Worm (Caenorhabditis elegans) whole organism, young adult: ENCODE results near the gene C50E3.11.

Source experiments
- B0019.2 ChIP-seq: fragments of 200-800 bp; sonication (Bioruptor generic); conservative IDR thresholded peaks from 2 replicates; pipeline ENCODE4 v1.3.6; 2022; ENCODE audit warnings: missing genetic modification reagents, missing genetic modification characterization, missing compliant biosample characterization
- C06A6.2 ChIP-seq: fragments of 200-800 bp; sonication (Bioruptor generic); conservative IDR thresholded peaks from 2 replicates; pipeline ENCODE4 v1.3.6; 2022; ENCODE audit warnings: missing genetic modification characterization, missing compliant biosample characterization
- F22D6.2 ChIP-seq: sonication (generic microtip); optimal IDR thresholded peaks from 2 replicates; lab custom pipeline; 2016; ENCODE audit warnings: mild to moderate bottlenecking, missing genetic modification characterization, missing compliant biosample characterization
- F33H1.4 ChIP-seq: fragments of 200-800 bp; sonication (Bioruptor generic); IDR thresholded peaks from 2 replicates; pipeline ENCODE4 v1.3.6; 2022; ENCODE audit warnings: missing genetic modification reagents, missing genetic modification characterization, missing compliant biosample characterization
- F55B11.4 ChIP-seq: sonication (generic microtip); optimal IDR thresholded peaks from 2 replicates; lab custom pipeline; 2016; ENCODE audit warnings: missing compliant biosample characterization, missing genetic modification characterization, borderline replicate concordance; ENCODE audit not compliant: insufficient read depth
- T07F8.4 ChIP-seq: sonication (generic microtip); optimal IDR thresholded peaks from 2 replicates; lab custom pipeline; 2016; ENCODE audit warnings: mild to moderate bottlenecking, missing genetic modification characterization, moderate library complexity, missing compliant biosample characterization
- Y53F4B.3 ChIP-seq: fragments of 200-800 bp; sonication (Bioruptor generic); IDR thresholded peaks from 2 replicates; pipeline ENCODE4 v1.3.6; 2022; ENCODE audit warnings: missing genetic modification reagents, missing genetic modification characterization, missing compliant biosample characterization
- Y79H2A.3 ChIP-seq: fragments of 200-800 bp; sonication (Bioruptor generic); conservative IDR thresholded peaks from 2 replicates; pipeline ENCODE4 v1.3.6; 2022; ENCODE audit warnings: missing genetic modification reagents, missing genetic modification characterization, missing compliant biosample characterization
- Y95B8A.8 ChIP-seq: fragments of 200-800 bp; sonication (Bioruptor generic); IDR thresholded peaks from 2 replicates; pipeline ENCODE4 v1.3.6; 2022; ENCODE audit warnings: missing genetic modification reagents, missing genetic modification characterization, missing compliant biosample characterization
- attf-3 ChIP-seq: fragments of 200-800 bp; sonication (Bioruptor generic); conservative IDR thresholded peaks from 2 replicates; pipeline ENCODE4 v1.3.6; 2022; ENCODE audit warnings: missing genetic modification reagents, missing genetic modification characterization, missing compliant biosample characterization
- attf-5 ChIP-seq: fragments of 200-800 bp; sonication (Bioruptor generic); optimal IDR thresholded peaks from 2 replicates; lab custom pipeline; 2018; ENCODE audit warnings: mild to moderate bottlenecking, missing genetic modification characterization, missing compliant biosample characterization
- cebp-1 ChIP-seq, 2 experiments: fragments of 200-800 bp in 1 of 2; sonication (Bioruptor generic) in 1 of 2; sonication (generic microtip) in 1 of 2; IDR thresholded peaks in 1 of 2; optimal IDR thresholded peaks in 1 of 2; 2 replicates each; pipeline versions ENCODE4 v1.3.6 to Lab custom; 2017 to 2022; ENCODE audit warnings: missing compliant biosample characterization in 2 of 2, missing genetic modification characterization in 2 of 2, mild to moderate bottlenecking in 1 of 2, missing genetic modification reagents in 1 of 2, moderate library complexity in 1 of 2
- ceh-27 ChIP-seq: fragments of 200-800 bp; sonication (Bioruptor generic); optimal IDR thresholded peaks from 2 replicates; lab custom pipeline; 2018; ENCODE audit warnings: mild to moderate bottlenecking, missing genetic modification characterization, moderate library complexity, missing compliant biosample characterization
- ceh-91 ChIP-seq: fragments of 200-800 bp; sonication (Bioruptor generic); IDR thresholded peaks from 2 replicates; pipeline ENCODE4 v1.3.6; 2022; ENCODE audit warnings: missing genetic modification reagents, missing genetic modification characterization, missing compliant biosample characterization
- chd-7 ChIP-seq: sonication (generic microtip); optimal IDR thresholded peaks from 2 replicates; lab custom pipeline; 2016; ENCODE audit warnings: mild to moderate bottlenecking, missing genetic modification characterization, moderate library complexity, missing compliant biosample characterization
- dox-1 ChIP-seq: fragments of 200-800 bp; sonication (Bioruptor generic); IDR thresholded peaks from 2 replicates; pipeline ENCODE4 v1.3.6; 2022; ENCODE audit warnings: missing genetic modification reagents, missing genetic modification characterization, missing compliant biosample characterization
- ets-4 ChIP-seq: fragments of 200-800 bp; sonication (Bioruptor generic); optimal IDR thresholded peaks from 2 replicates; lab custom pipeline; 2018; ENCODE audit warnings: mild to moderate bottlenecking, missing genetic modification characterization, missing compliant biosample characterization
- hlh-12 ChIP-seq: sonication (generic microtip); optimal IDR thresholded peaks from 2 replicates; lab custom pipeline; 2016; ENCODE audit warnings: missing genetic modification characterization, missing compliant biosample characterization
- hlh-26 ChIP-seq: fragments of 200-800 bp; sonication (Bioruptor generic); conservative IDR thresholded peaks from 2 replicates; pipeline ENCODE4 v1.3.6; 2022; ENCODE audit warnings: missing genetic modification reagents, missing genetic modification characterization, missing compliant biosample characterization
- hrde-1 ChIP-seq: sonication (generic microtip); optimal IDR thresholded peaks from 2 replicates; lab custom pipeline; 2016; ENCODE audit warnings: missing genetic modification characterization, mild to moderate bottlenecking, missing compliant biosample characterization, moderate library complexity, missing genotype, missing genetic modification reagents, borderline replicate concordance
- hsf-1 ChIP-seq: fragments of 200-800 bp; sonication (Bioruptor generic); IDR thresholded peaks from 2 replicates; pipeline ENCODE4 v1.3.6; 2022; ENCODE audit warnings: missing genetic modification reagents, missing genetic modification characterization, missing compliant biosample characterization
- let-607 ChIP-seq, 2 experiments: fragments of 200-800 bp in 1 of 2; sonication (Bioruptor generic) in 1 of 2; sonication (generic microtip) in 1 of 2; optimal IDR thresholded peaks; 2 replicates each; lab custom pipeline; 2016 to 2018; ENCODE audit warnings: mild to moderate bottlenecking in 2 of 2, missing compliant biosample characterization in 2 of 2, missing genetic modification characterization in 2 of 2, moderate library complexity in 2 of 2, missing genotype in 1 of 2
- lin-26 ChIP-seq: fragments of 200-800 bp; sonication (Bioruptor generic); IDR thresholded peaks from 2 replicates; pipeline ENCODE4 v1.3.6; 2022; ENCODE audit warnings: missing genetic modification reagents, missing genetic modification characterization, missing compliant biosample characterization
- lin-35 ChIP-seq, 3 experiments: fragments of 150-350 bp in 2 of 3; sonication (generic microtip) in 1 of 3; optimal IDR thresholded peaks; 2 replicates each; lab custom pipeline; 2014 to 2018; ENCODE audit warnings: missing biosample characterization in 3 of 3, missing genetic modification characterization in 3 of 3, missing genetic modification reagents in 3 of 3
- lin-40 ChIP-seq: sonication (generic microtip); optimal IDR thresholded peaks from 2 replicates; lab custom pipeline; 2016; ENCODE audit warnings: missing genetic modification characterization, mild to moderate bottlenecking, missing compliant biosample characterization, missing genotype, missing genetic modification reagents
- lin-54 ChIP-seq: fragments of 200-800 bp; sonication (Bioruptor generic); optimal IDR thresholded peaks from 2 replicates; lab custom pipeline; 2018; ENCODE audit warnings: mild to moderate bottlenecking, missing genetic modification characterization, missing compliant biosample characterization
- lsl-1 ChIP-seq: fragments of 200-800 bp; sonication (Bioruptor generic); optimal IDR thresholded peaks from 2 replicates; lab custom pipeline; 2018; ENCODE audit warnings: mild to moderate bottlenecking, missing genetic modification characterization, moderate library complexity, missing compliant biosample characterization
- madf-6 ChIP-seq: fragments of 200-800 bp; sonication (Bioruptor generic); IDR thresholded peaks from 2 replicates; pipeline ENCODE4 v1.3.6; 2022; ENCODE audit warnings: missing genetic modification reagents, missing genetic modification characterization, missing compliant biosample characterization
- mcd-1 ChIP-seq: fragments of 200-800 bp; sonication (Bioruptor generic); IDR thresholded peaks from 2 replicates; pipeline ENCODE4 v1.3.6; 2022; ENCODE audit warnings: missing genetic modification reagents, missing genetic modification characterization, missing compliant biosample characterization
- mel-28 ChIP-seq: sonication (generic microtip); optimal IDR thresholded peaks from 2 replicates; lab custom pipeline; 2016; ENCODE audit warnings: borderline replicate concordance, mild to moderate bottlenecking, missing genetic modification characterization, missing compliant biosample characterization
- nhr-27 ChIP-seq: fragments of 200-800 bp; sonication (Bioruptor generic); optimal IDR thresholded peaks from 2 replicates; lab custom pipeline; 2018; ENCODE audit warnings: mild to moderate bottlenecking, missing genetic modification characterization, moderate library complexity, missing compliant biosample characterization
- nhr-80 ChIP-seq: sonication (generic microtip); optimal IDR thresholded peaks from 2 replicates; lab custom pipeline; 2016; ENCODE audit warnings: missing genetic modification characterization, missing compliant biosample characterization
- nhr-90 ChIP-seq: sonication (generic microtip); optimal IDR thresholded peaks from 2 replicates; lab custom pipeline; 2016; ENCODE audit warnings: missing genotype, mild to moderate bottlenecking, missing genetic modification characterization, missing compliant biosample characterization
- pbrm-1 ChIP-seq: fragments of 200-800 bp; sonication (Bioruptor generic); IDR thresholded peaks from 2 replicates; pipeline ENCODE4 v1.3.6; 2022; ENCODE audit warnings: missing genetic modification reagents, missing genetic modification characterization, missing compliant biosample characterization
- pha-4 ChIP-seq: fragments of 150-350 bp; sonication (generic microtip); optimal IDR thresholded peaks from 2 replicates; lab custom pipeline; 2014; ENCODE audit warnings: missing biosample characterization, missing genetic modification reagents, missing genetic modification characterization
- rec-8 ChIP-seq, 2 experiments: sonication (generic microtip); optimal IDR thresholded peaks; 2 replicates each; lab custom pipeline; 2016; ENCODE audit warnings: mild to moderate bottlenecking in 2 of 2, missing genetic modification characterization in 2 of 2, missing genetic modification reagents in 2 of 2, missing genotype in 2 of 2, missing biosample characterization in 1 of 2, missing compliant biosample characterization in 1 of 2, moderate library complexity in 1 of 2
- snpc-1.1 ChIP-seq: sonication (generic microtip); optimal IDR thresholded peaks from 2 replicates; lab custom pipeline; 2017; ENCODE audit warnings: missing genetic modification characterization, mild to moderate bottlenecking, missing compliant biosample characterization, antibody characterized with exemption, moderate library complexity, missing genotype, missing genetic modification reagents; ENCODE audit not compliant: insufficient read depth
- snpc-4 ChIP-seq, 5 experiments: fragments of 150-350 bp in 1 of 5; sonication (generic microtip) in 4 of 5; optimal IDR thresholded peaks; 2 replicates each; lab custom pipeline; 2014 to 2018; ENCODE audit warnings: missing genetic modification characterization in 5 of 5, missing biosample characterization in 3 of 5, antibody characterized with exemption in 2 of 5, mild to moderate bottlenecking in 2 of 5, missing compliant biosample characterization in 2 of 5, missing genotype in 2 of 5, moderate library complexity in 2 of 5, missing genetic modification reagents in 1 of 5
- tbp1 ChIP-seq: fragments of 200-800 bp; sonication (Bioruptor generic); optimal IDR thresholded peaks from 2 replicates; lab custom pipeline; 2018; ENCODE audit warnings: mild to moderate bottlenecking, missing genetic modification characterization, missing compliant biosample characterization
- tbx-9 ChIP-seq: sonication (generic microtip); optimal IDR thresholded peaks from 2 replicates; lab custom pipeline; 2016; ENCODE audit warnings: borderline replicate concordance, missing genetic modification characterization, inconsistent platforms, missing compliant biosample characterization
- tlf-1 ChIP-seq: fragments of 200-800 bp; sonication (Bioruptor generic); optimal IDR thresholded peaks from 2 replicates; lab custom pipeline; 2018; ENCODE audit warnings: mild to moderate bottlenecking, missing genetic modification characterization, missing compliant biosample characterization
- unc-130 ChIP-seq: sonication (generic microtip); optimal IDR thresholded peaks from 2 replicates; lab custom pipeline; 2016; ENCODE audit warnings: missing genetic modification reagents, missing genetic modification characterization, missing compliant biosample characterization
- unc-62 ChIP-seq: fragments of 150-350 bp; optimal IDR thresholded peaks from 2 replicates; lab custom pipeline; 2014; ENCODE audit warnings: missing biosample characterization, missing genetic modification reagents, missing genetic modification characterization
- ztf-18 ChIP-seq: sonication (generic microtip); optimal IDR thresholded peaks from 2 replicates; lab custom pipeline; 2016; ENCODE audit warnings: missing genotype, mild to moderate bottlenecking, missing genetic modification characterization, missing compliant biosample characterization
- ztf-25 ChIP-seq: fragments of 200-800 bp; sonication (Bioruptor generic); IDR thresholded peaks from 2 replicates; pipeline ENCODE4 v1.3.6; 2022; ENCODE audit warnings: missing genetic modification reagents, missing genetic modification characterization, missing compliant biosample characterization
- ztf-3 ChIP-seq: fragments of 200-800 bp; sonication (Bioruptor generic); optimal IDR thresholded peaks from 2 replicates; lab custom pipeline; 2018; ENCODE audit warnings: mild to moderate bottlenecking, missing genetic modification characterization, missing compliant biosample characterization

The C50E3.11 gene

ce11 chrV:7575563-7575962, 27.7 kb downstream of the C50E3.11 start, which contains the start of the genes snu-66 and ints-9:
Gene snu-66, minus strand, starts transcription at chrV:7575670.
Gene ints-9, plus strand, starts transcription at chrV:7575802.
- TF ChIP-seq nhr-80 (tag; lab: Kevin White, UChicago), result peak; percentile 1
- no peak for TF ChIP-seq tbx-9 (tag; lab: Kevin White, UChicago)
- TF ChIP-seq lsl-1, result peak; percentile 41
- no peak for TF ChIP-seq attf-3 (GFP tag; lab: Robert Waterston, UW)
- no peak for TF ChIP-seq B0019.2 (GFP tag; lab: Robert Waterston, UW)
- no peak for TF ChIP-seq hlh-26
- TF ChIP-seq tbp1 (GFP tag; lab: Kevin White, UChicago), result peak; percentile 15
- TF ChIP-seq F55B11.4 (tag; lab: Kevin White, UChicago), result no peak
- no peak for TF ChIP-seq ztf-25 (GFP tag; lab: Robert Waterston, UW)
- TF ChIP-seq nhr-90 (tag; lab: Kevin White, UChicago), result no peak
- TF ChIP-seq hlh-12 (tag; lab: Kevin White, UChicago), result no peak
- TF ChIP-seq let-607 (tag; optimal IDR thresholded peaks at IDR 0.05; lab: Kevin White, UChicago), result no peak
- no peak for TF ChIP-seq lin-26
- TF ChIP-seq pha-4 (tag; lab: Kevin White, UChicago), result no peak
- TF ChIP-seq Y95B8A.8, result no peak
- TF ChIP-seq ets-4 (GFP tag; lab: Kevin White, UChicago), result no peak
- no peak for TF ChIP-seq ceh-27 (GFP tag; lab: Kevin White, UChicago)
- TF ChIP-seq unc-62 (GFP tag; lab: Kevin White, UChicago), result no peak
- peak; percentile 65 for TF ChIP-seq attf-5 (GFP tag; lab: Kevin White, UChicago)
- no peak for TF ChIP-seq T07F8.4 (tag; lab: Kevin White, UChicago)
- TF ChIP-seq F22D6.2, result no peak
- TF ChIP-seq dox-1 (GFP tag; lab: Robert Waterston, UW), result 0 out of 2 replicates have a peak, but pooled peaks have one; percentile 16
- TF ChIP-seq snpc-4 (GFP tag; optimal IDR thresholded peaks at IDR 0.05; lab: Kevin White, UChicago), result no peak
- TF ChIP-seq snpc-4 (tag; optimal IDR thresholded peaks at IDR 0.05; lab: Kevin White, UChicago), result peak in 2 of 4 experiments; percentile 34 to 47
- TF ChIP-seq tlf-1 (GFP tag; lab: Kevin White, UChicago), result no peak
- TF ChIP-seq hrde-1 (tag; lab: Kevin White, UChicago), result no peak
- peak; percentile 7; the same call in 1 of the 2 replicates for TF ChIP-seq pbrm-1 (GFP tag; lab: Robert Waterston, UW)
- peak; percentile 41; the same call in 1 of the 2 replicates for TF ChIP-seq madf-6
- TF ChIP-seq lin-35 (GFP tag; optimal IDR thresholded peaks at IDR 0.05; lab: Kevin White, UChicago), result peak in 1 of 3 experiments; percentile 75
- TF ChIP-seq rec-8 (tag; optimal IDR thresholded peaks at IDR 0.05; lab: Kevin White, UChicago), result no peak
- TF ChIP-seq lin-54 (GFP tag; lab: Kevin White, UChicago), result peak; percentile 48
- TF ChIP-seq F33H1.4 (GFP tag; lab: Robert Waterston, UW), result peak; percentile 40
- no peak for TF ChIP-seq cebp-1 (GFP tag; IDR thresholded peaks at IDR 0.05; lab: Robert Waterston, UW)
- peak; percentile 45 for TF ChIP-seq cebp-1 (tag; optimal IDR thresholded peaks at IDR 0.05; lab: Kevin White, UChicago)
- TF ChIP-seq ceh-91 (GFP tag; lab: Robert Waterston, UW), result 0 out of 2 replicates have a peak, but pooled peaks have one; percentile 11
- TF ChIP-seq ztf-3 (GFP tag; lab: Kevin White, UChicago), result no peak
- peak; percentile 43 for TF ChIP-seq lin-40 (tag; lab: Kevin White, UChicago)
- TF ChIP-seq mel-28 (tag; lab: Kevin White, UChicago), result no peak
- TF ChIP-seq hsf-1 (GFP tag; lab: Robert Waterston, UW), result peak; percentile 53
- no peak for TF ChIP-seq unc-130 (GFP tag; lab: Kevin White, UChicago)
- no peak for TF ChIP-seq Y79H2A.3 (GFP tag; lab: Robert Waterston, UW)
- TF ChIP-seq C06A6.2 (GFP tag; lab: Robert Waterston, UW), result no peak
- TF ChIP-seq chd-7 (tag; lab: Kevin White, UChicago), result no peak
- no peak for TF ChIP-seq Y53F4B.3 (GFP tag; lab: Robert Waterston, UW)
- peak; percentile 80 for TF ChIP-seq mcd-1 (GFP tag; lab: Robert Waterston, UW)
- TF ChIP-seq ztf-18, result peak; percentile 93
- no peak for TF ChIP-seq nhr-27 (tag; lab: Kevin White, UChicago)
- peak; percentile 24 for TF ChIP-seq snpc-1.1 (tag; lab: Kevin White, UChicago)
